Fruit fly (Drosophila melanogaster): ENCODE data around the gene CG32202.

DNA sequence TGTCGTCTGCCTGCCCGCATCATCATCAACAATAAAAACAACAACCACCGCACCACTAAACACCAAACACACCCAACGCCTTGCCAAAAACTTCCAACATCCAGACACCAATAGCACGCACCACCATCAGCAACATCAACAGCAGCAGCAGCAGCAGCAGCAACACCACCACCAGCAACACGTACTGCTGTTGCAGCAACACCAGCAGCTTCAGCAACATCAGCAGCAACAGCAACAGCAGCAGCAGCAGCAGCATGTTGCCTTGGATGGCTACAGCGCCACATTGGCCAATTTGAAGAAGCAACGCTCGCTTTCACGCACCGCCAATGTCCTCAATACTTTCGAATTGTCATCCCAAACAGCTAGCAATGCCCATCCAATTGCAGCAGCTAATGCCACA lies 16.4 kb upstream of the CG32202 start:
- TF ChIP-seq CG12605 (GFP tag; IDR thresholded peaks at IDR 0.05) (no peak), rn (GFP tag; IDR thresholded peaks at IDR 0.05) (no peak), EcR (GFP tag; optimal IDR thresholded peaks at IDR 0.05) (no peak), CG4496 (GFP tag; IDR thresholded peaks at IDR 0.05) (no peak), Pif1A (GFP tag; optimal IDR thresholded peaks at IDR 0.05) (no peak), Ets98B (GFP tag; IDR thresholded peaks at IDR 0.05) (no peak), CG14655 (GFP tag; optimal IDR thresholded peaks at IDR 0.05) (no peak), CG8159 (tag; optimal IDR thresholded peaks at IDR 0.05) (no peak)
